Worm (Caenorhabditis elegans): ENCODE measurements around the gene elo-3.

DNA sequence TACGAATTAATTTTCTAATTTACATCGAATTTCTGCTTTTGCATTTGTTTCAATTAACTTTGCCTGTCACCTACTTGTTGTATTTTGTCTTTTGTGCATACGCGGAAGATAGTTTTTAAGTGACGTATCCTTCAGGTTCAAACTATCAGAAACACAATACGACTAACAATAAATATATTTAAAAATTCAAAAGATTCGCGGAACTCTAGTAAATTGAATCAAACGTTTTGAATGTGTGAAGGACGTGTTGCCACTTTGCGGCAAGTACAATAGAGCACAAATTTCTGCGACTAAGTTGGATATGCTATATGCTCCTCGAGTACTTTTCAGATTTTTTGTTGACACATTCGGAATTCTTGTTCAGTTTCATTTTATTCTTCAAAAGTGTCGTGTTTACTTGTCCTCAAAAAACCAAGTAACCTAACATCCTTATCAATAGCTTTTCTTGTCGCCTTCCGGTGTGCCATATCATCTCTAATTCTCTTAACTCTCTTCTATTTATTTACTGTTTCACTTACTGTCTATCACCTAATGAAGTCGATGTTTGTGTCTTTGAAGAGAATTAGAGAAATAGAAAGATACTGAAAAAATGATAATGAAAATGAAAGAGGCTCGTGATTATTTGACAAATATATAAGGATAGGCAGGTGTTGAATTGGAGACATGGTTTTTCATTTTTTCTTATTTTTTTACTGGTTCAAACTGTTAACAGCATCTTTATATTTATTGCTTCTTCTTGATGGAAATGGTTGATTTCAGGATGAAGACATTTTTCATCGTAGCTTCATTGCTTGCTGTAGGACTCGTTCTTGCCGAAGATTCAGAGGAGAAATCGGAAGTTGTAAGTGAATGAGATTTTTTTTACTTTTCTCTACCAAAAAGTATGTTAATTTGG is 48.7 kb upstream of the elo-3 start, which contains the start of gene srlf-7:
- no peak for TF ChIP-seq zag-1 (tag; optimal IDR thresholded peaks at IDR 0.05)
- no peak for TF ChIP-seq nhr-12 (tag; optimal IDR thresholded peaks at IDR 0.05)
- TF ChIP-seq peb-1 (tag; optimal IDR thresholded peaks at IDR 0.05) = no peak
- no peak for TF ChIP-seq nhr-77 (tag; optimal IDR thresholded peaks at IDR 0.05)
- TF ChIP-seq elt-1 (tag; optimal IDR thresholded peaks at IDR 0.05) = no peak
- no peak for TF ChIP-seq nhr-11 (tag; optimal IDR thresholded peaks at IDR 0.05)
